Worm (Caenorhabditis elegans): Measurements from ENCODE around the gene prx-2.

DNA sequence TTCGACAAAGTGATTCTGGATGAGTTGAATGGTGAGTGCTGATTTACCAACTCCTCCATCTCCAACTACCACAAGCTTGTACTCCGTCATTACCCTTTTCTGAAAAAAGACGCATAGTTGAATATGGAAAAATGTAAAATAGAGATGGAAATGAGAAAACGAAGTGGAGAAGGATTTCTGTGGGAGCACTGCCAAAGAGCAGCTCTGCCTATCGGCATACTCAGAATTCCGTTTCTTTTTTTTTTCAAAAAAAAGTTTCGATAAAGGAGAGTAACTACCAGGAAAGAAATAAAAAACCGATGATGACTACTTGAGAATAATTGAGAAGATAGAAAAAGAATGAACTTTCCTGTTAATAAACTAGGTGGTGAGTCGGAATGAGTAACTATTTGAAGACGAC is 47.1 kb downstream of the prx-2 start, which contains the start of gene let-60:
- no peak for TF ChIP-seq W03F9.2 (tag; optimal IDR thresholded peaks at IDR 0.05)
- no peak for TF ChIP-seq him-1 (tag; optimal IDR thresholded peaks at IDR 0.05)
- TF ChIP-seq dao-5 (tag; optimal IDR thresholded peaks at IDR 0.05): no peak
